Fruit fly (Drosophila melanogaster): ENCODE data around the gene GABA-B-R1.

Gene GABA-B-R1

dm6 chr2L:15016031-15016430 lies at the start of gene GABA-B-R1:
TSS of gene GABA-B-R1 (plus strand) at chr2L:15016331.
- TF ChIP-seq CG17801 (GFP tag; optimal IDR thresholded peaks at IDR 0.05; ENCODE audit: partially characterized antibody) = no peak

DNA sequence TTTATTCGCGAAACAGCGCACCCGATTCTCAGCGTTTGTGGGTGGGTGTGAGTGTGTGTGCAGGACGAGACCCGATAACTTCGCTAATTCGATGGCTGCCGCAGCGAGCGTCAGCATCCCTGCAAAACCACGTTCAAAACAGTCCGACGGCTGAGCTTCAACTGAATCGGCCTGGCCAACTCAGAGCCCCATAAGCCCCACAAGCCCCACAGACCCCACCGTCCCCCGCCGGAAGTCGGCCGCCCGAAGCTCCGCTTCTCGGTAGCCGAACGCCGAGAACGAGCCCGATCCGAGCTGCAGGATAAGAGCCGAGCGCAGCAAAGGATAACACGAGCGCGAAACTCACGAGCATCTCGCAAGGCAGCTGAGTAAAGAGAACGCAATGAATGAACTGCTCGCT lies 44.0 kb upstream of the GABA-B-R1 start, which contains the start of gene side-II:
Gene side-II (minus strand): TSS at position 168 of the 400 bp plus-strand sequence.
- no peak for TF ChIP-seq CG17801 (GFP tag; optimal IDR thresholded peaks at IDR 0.05; ENCODE audit: partially characterized antibody)

DNA sequence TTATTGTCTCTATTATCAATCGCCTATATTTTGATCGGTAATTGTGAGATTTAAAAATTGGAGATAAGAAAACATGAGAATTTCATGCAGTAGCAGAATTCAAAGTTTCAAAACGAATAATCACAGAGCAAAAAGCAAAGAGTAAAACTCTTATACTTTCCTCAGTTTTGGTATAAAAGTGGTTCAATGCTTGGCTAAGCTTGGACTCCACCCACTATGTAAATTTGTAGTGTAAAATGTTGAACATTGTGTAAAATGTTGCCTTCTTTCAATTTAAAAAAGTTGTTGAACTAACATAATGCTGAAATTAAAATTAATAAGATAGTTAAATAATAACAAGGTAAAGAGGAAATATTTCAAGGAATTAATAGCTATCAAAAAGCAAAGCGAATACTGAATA lies 43.3 kb upstream of the GABA-B-R1 start:
- no peak for TF ChIP-seq CG17801 (GFP tag; optimal IDR thresholded peaks at IDR 0.05; ENCODE audit: partially characterized antibody)

dm6 chr2L:14992889-14993288 lies 23.2 kb upstream of the GABA-B-R1 start:
- TF ChIP-seq CG17801 (GFP tag; optimal IDR thresholded peaks at IDR 0.05; ENCODE audit: partially characterized antibody) = no peak

- TF ChIP-seq CG17801 (GFP tag; optimal IDR thresholded peaks at IDR 0.05; ENCODE audit: partially characterized antibody) = no peak
Measured at dm6 chr2L:14994834-14995506, 21.2 kb upstream of the GABA-B-R1 start.

- peak; percentile 26 for TF ChIP-seq CG17801 (GFP tag; optimal IDR thresholded peaks at IDR 0.05; ENCODE audit: partially characterized antibody)
Measured at dm6 chr2L:14995594-14996463, 20.3 kb upstream of the GABA-B-R1 start.

DNA sequence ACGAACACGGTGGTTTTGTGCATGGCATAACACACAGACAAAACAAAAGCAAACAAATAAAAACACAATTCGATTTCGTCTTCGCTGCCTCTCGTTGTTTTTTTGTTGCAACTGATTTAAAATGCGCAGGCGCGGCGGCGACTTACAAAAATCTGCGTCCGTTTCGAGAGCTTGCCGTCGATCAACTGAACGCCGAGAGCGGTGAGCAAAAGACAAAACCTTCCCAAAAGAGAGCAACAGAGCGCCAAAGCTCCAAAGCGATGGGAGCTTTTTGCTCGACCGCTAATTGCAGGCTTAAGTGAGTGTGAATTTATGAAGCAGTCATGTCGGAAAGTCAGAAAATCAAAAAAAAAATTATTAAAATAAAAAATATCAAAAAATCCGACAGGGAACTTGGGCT lies 18.8 kb upstream of the GABA-B-R1 start, which contains the start of gene mol:
Gene mol (minus strand): TSS at position 190 of the 400 bp plus-strand sequence.
- no peak for TF ChIP-seq CG17801 (GFP tag; optimal IDR thresholded peaks at IDR 0.05; ENCODE audit: partially characterized antibody)

DNA sequence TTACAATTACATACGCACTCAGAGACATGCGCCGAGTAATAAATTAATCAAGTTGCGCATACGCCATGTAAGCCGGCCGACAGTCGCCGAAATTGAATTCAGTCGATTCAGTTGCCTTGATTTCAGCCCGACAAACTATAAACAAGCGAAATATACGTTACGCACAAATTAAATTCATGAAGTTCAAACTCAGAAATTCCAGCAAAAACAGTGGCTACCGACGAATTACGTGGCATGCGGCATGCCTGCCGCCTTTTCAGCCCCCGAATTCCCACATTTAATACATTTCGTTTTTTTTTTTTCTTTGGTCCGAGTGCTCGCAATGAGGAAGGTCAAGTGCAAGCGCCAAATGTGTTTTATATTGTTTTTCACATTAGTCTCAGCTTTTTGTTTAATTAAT lies 15.8 kb upstream of the GABA-B-R1 start:
- no peak for TF ChIP-seq CG17801 (GFP tag; optimal IDR thresholded peaks at IDR 0.05; ENCODE audit: partially characterized antibody)

dm6 chr2L:15001847-15002246 lies 14.3 kb upstream of the GABA-B-R1 start:
- TF ChIP-seq CG17801 (GFP tag; optimal IDR thresholded peaks at IDR 0.05; ENCODE audit: partially characterized antibody) = peak; percentile 50

DNA sequence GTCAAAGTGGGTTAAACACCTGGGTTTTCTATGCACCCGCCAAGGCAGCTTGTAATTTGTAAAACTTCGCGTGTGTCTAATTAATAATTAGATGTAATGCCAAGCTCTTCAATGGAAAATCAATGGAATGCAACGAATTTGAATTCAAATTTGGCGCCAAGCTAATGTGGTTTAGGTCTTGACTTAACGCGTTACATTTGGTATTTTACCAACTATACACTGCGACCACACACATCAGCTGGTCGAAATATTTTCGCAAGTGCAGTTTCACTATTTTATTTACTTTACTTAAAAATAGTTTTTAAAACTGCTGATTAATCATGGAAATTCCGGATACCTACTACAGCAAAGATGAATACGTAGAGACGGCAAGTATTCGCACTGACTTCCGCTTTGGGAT lies 10.6 kb upstream of the GABA-B-R1 start, which contains the start of gene DCTN5-p25:
Gene DCTN5-p25 (plus strand): TSS at position 229 of the 400 bp plus-strand sequence.
- TF ChIP-seq CG17801 (GFP tag; optimal IDR thresholded peaks at IDR 0.05; ENCODE audit: partially characterized antibody) = no peak

DNA sequence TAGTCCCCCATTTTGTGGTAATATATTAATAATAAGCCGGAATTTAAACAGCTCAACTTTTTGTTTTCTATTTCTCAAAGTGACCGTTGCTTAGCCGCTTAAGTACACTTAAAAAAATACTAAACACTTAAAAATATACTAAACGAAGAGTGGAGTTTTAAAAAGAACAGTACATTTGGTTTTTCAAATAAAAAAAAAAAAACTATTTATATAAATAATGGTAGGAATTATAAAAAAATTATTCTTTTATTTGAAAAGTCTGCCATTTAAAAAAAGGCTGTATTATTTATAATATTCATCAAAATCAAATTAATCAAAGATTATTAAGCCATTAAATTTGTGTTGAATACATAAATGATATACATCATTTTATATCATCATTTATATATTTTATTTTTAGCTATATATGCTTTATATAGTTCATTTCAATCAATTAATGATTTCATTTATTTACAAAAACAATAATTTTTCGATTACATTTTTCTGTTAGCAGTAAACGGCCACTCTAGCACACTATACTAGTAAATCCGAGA lies 8.7 kb upstream of the GABA-B-R1 start, which contains the start of the genes Ankrd49 and NC2beta:
Gene Ankrd49 (minus strand): TSS at position 101 of the 533 bp plus-strand sequence.
Gene NC2beta (plus strand): TSS at position 483 of the 533 bp plus-strand sequence.
- TF ChIP-seq CG17801 (GFP tag; optimal IDR thresholded peaks at IDR 0.05; ENCODE audit: partially characterized antibody) = no peak

DNA sequence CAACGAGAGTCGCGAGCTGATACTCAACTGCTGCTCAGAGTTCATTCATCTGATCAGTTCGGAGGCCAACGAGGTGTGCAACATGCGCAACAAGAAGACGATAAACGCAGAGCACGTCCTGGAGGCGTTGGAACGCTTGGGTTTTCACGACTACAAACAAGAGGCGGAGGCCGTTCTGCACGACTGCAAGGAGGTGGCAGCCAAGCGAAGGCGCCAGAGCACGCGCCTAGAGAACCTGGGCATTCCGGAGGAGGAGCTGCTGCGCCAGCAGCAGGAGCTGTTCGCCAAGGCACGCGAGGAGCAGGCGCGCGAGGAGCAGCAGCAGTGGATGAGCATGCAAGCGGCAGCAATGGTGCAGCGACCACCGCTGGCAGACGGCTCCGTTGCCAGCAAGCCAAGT lies 8.1 kb upstream of the GABA-B-R1 start:
- no peak for TF ChIP-seq CG17801 (GFP tag; optimal IDR thresholded peaks at IDR 0.05; ENCODE audit: partially characterized antibody)

- TF ChIP-seq CG17801 (GFP tag; optimal IDR thresholded peaks at IDR 0.05; ENCODE audit: partially characterized antibody) = peak; percentile 86
Measured at dm6 chr2L:15009703-15010102, 6.4 kb upstream of the GABA-B-R1 start, which contains the start of the genes THG and Rnmt. TSS of gene THG (minus strand) at chr2L:15009724. TSS of gene Rnmt (plus strand) at chr2L:15009939.

DNA sequence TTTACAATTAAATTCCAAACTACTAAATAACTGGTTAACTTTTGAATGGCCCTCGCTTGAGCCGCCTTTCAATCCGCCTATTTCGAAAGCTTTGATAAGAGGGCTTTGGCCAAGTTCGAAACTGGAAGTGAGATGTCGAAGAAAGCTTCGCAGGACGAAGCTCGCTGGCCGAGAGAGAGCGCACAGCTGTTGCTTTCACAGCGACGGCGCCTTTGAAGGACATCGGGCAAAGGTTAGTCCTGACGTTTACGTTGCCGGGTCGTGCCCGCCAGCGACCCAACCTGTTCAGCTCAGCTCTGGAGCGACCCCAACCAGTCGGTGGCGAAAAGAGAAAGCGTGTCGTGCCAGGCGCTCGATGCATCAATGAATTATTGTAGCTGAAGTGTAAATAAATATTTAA lies 4.4 kb upstream of the GABA-B-R1 start:
- TF ChIP-seq CG17801 (GFP tag; optimal IDR thresholded peaks at IDR 0.05; ENCODE audit: partially characterized antibody) = no peak

dm6 chr2L:15013523-15013922 lies 2.6 kb upstream of the GABA-B-R1 start:
- TF ChIP-seq CG17801 (GFP tag; optimal IDR thresholded peaks at IDR 0.05; ENCODE audit: partially characterized antibody) = no peak
